Fruit fly (Drosophila melanogaster) whole organism: ENCODE measurements around the gene sbr.

Experiments
- CG8478 ChIP-seq: fragments of >200 bp; optimal IDR thresholded peaks from 2 replicates; lab custom pipeline; 2018; ENCODE audit warnings: inconsistent platforms
- Dll ChIP-seq: fragments of >200 bp; optimal IDR thresholded peaks from 2 replicates; lab custom pipeline; 2017
- EcR ChIP-seq, 2 experiments: fragments of >200 bp; optimal IDR thresholded peaks; 2 replicates each; lab custom pipeline; 2017; ENCODE audit warnings: missing biosample characterization in 2 of 2, missing genetic modification characterization in 2 of 2, missing genetic modification reagents in 2 of 2
- pan ChIP-seq: fragments of >200 bp; optimal IDR thresholded peaks from 2 replicates; lab custom pipeline; 2017
- psq ChIP-seq: fragments of >200 bp; optimal IDR thresholded peaks from 2 replicates; lab custom pipeline; 2017
- usp ChIP-seq: fragments of >200 bp; optimal IDR thresholded peaks from 2 replicates; lab custom pipeline; 2017; ENCODE audit warnings: missing biosample characterization, missing genetic modification characterization, mixed read lengths

- TF ChIP-seq psq (lab: Kevin White, UChicago) (no peak), pan (lab: Kevin White, UChicago) (no peak), EcR (GFP tag; optimal IDR thresholded peaks at IDR 0.05; lab: Kevin White, UChicago) (no peak), Dll (lab: Kevin White, UChicago) (no peak), CG8478 (no peak), usp (no peak)
Observed at dm6 chrX:10827301-10827700, 19.6 kb downstream of the sbr start.
